Fruit fly (Drosophila melanogaster) whole organism, wandering third instar larva: ENCODE data around the gene Uro.
A peak's percentile ranks its signal among the peaks of the same experiment; 100 is the strongest.

Experiments used
- Abd-B ChIP-seq: fragments of >200 bp; optimal IDR thresholded peaks from 2 replicates; lab custom pipeline; 2017; ENCODE audit warnings: missing biosample characterization, missing genetic modification characterization
- CG32264 ChIP-seq: fragments of 200-800 bp; sonication (Bioruptor generic); optimal IDR thresholded peaks from 2 replicates; lab custom pipeline; 2016; ENCODE audit warnings: missing biosample characterization, missing genetic modification characterization
- CG9705 ChIP-seq: fragments of 200-800 bp; sonication (Bioruptor generic); optimal IDR thresholded peaks from 2 replicates; lab custom pipeline; 2018; ENCODE audit warnings: missing biosample characterization, mild to moderate bottlenecking, missing genetic modification characterization
- CrebA ChIP-seq: fragments of 200-800 bp; sonication (Bioruptor generic); optimal IDR thresholded peaks from 2 replicates; lab custom pipeline; 2016; ENCODE audit warnings: missing biosample characterization, mild to moderate bottlenecking, missing genetic modification characterization, borderline replicate concordance
- Dfd ChIP-seq: fragments of >200 bp; optimal IDR thresholded peaks from 2 replicates; lab custom pipeline; 2017; ENCODE audit warnings: missing biosample characterization, missing genetic modification characterization
- Dif ChIP-seq: fragments of 200-275, 200-300 bp; sonication (Bioruptor generic); optimal IDR thresholded peaks from 2 replicates; lab custom pipeline; 2018; ENCODE audit warnings: missing biosample characterization, missing genetic modification characterization; ENCODE audit not compliant: partially characterized antibody
- GATAd ChIP-seq: sonication (Bioruptor generic); optimal IDR thresholded peaks from 2 replicates; lab custom pipeline; 2016; ENCODE audit warnings: missing biosample characterization, missing genetic modification characterization
- HLH106 ChIP-seq: fragments of 200-800 bp; optimal IDR thresholded peaks from 3 replicates; lab custom pipeline; 2019; ENCODE audit warnings: missing biosample characterization, mild to moderate bottlenecking, missing genetic modification characterization, moderate library complexity
- Hnf4 ChIP-seq: fragments of 200-800 bp; sonication (Bioruptor generic); optimal IDR thresholded peaks from 2 replicates; lab custom pipeline; 2016; ENCODE audit warnings: missing biosample characterization, mild to moderate bottlenecking, missing genetic modification characterization
- Hr78 ChIP-seq: fragments of >200 bp; optimal IDR thresholded peaks from 2 replicates; lab custom pipeline; 2017; ENCODE audit warnings: missing biosample characterization, missing genetic modification characterization
- Hr83 ChIP-seq: fragments of 200-300 bp; sonication (Bioruptor generic); optimal IDR thresholded peaks from 2 replicates; lab custom pipeline; 2016; ENCODE audit warnings: missing biosample characterization, mild to moderate bottlenecking, missing genetic modification characterization, moderate library complexity; ENCODE audit not compliant: poor library complexity, severe bottlenecking
- Jra ChIP-seq: sonication (Bioruptor generic); optimal IDR thresholded peaks from 2 replicates; lab custom pipeline; 2016; ENCODE audit warnings: missing biosample characterization, missing genetic modification characterization
- Mio ChIP-seq: sonication (Bioruptor generic); optimal IDR thresholded peaks from 2 replicates; lab custom pipeline; 2016; ENCODE audit warnings: missing biosample characterization, missing genetic modification characterization
- Myc ChIP-seq: fragments of >200 bp; optimal IDR thresholded peaks from 2 replicates; lab custom pipeline; 2017
- N ChIP-seq: fragments of >200 bp; optimal IDR thresholded peaks from 2 replicates; lab custom pipeline; 2018; ENCODE audit warnings: missing biosample characterization, missing external identifiers, missing genetic modification characterization
- OdsH ChIP-seq: fragments of 200-800 bp; sonication (Bioruptor generic); optimal IDR thresholded peaks from 2 replicates; lab custom pipeline; 2016; ENCODE audit warnings: missing biosample characterization, mild to moderate bottlenecking, missing genetic modification characterization
- Rel ChIP-seq, 2 experiments: fragments of 200-800 bp; sonication (Bioruptor generic) in 1 of 2; optimal IDR thresholded peaks; 2 replicates in 1 of 2; 3 replicates in 1 of 2; lab custom pipeline; 2016 to 2019; ENCODE audit warnings: mild to moderate bottlenecking in 2 of 2, missing biosample characterization in 2 of 2, missing genetic modification characterization in 2 of 2, moderate library complexity in 1 of 2
- Sp1 ChIP-seq: fragments of 200-800 bp; sonication (Bioruptor generic); optimal IDR thresholded peaks from 3 replicates; lab custom pipeline; 2019; ENCODE audit warnings: missing biosample characterization, mild to moderate bottlenecking, missing genetic modification characterization, moderate library complexity
- Vsx2 ChIP-seq: fragments of 200-300, 225-300 bp; sonication (Bioruptor generic); optimal IDR thresholded peaks from 2 replicates; lab custom pipeline; 2018; ENCODE audit warnings: missing biosample characterization, missing genetic modification characterization; ENCODE audit not compliant: partially characterized antibody
- br ChIP-seq: fragments of 200-800 bp; sonication (Bioruptor generic); optimal IDR thresholded peaks from 2 replicates; lab custom pipeline; 2016; ENCODE audit warnings: missing biosample characterization, missing genetic modification characterization
- brk ChIP-seq: fragments of 200-800 bp; sonication (Bioruptor generic); optimal IDR thresholded peaks from 2 replicates; lab custom pipeline; 2016; ENCODE audit warnings: missing biosample characterization, mild to moderate bottlenecking, missing genetic modification characterization
- dl ChIP-seq, 2 experiments: fragments of 175-275, 200-275 bp in 1 of 2; fragments of 200-275 bp in 1 of 2; sonication (Bioruptor generic); optimal IDR thresholded peaks; lab custom pipeline; 2018; ENCODE audit warnings: mild to moderate bottlenecking in 2 of 2, missing biosample characterization in 2 of 2, missing genetic modification characterization in 2 of 2, moderate library complexity in 2 of 2; ENCODE audit not compliant: partially characterized antibody in 2 of 2, insufficient read depth in 1 of 2
- dmrt93B ChIP-seq: fragments of 200-800 bp; sonication (Bioruptor generic); optimal IDR thresholded peaks from 2 replicates; lab custom pipeline; 2018; ENCODE audit warnings: missing biosample characterization, mild to moderate bottlenecking, missing genetic modification characterization
- dsf ChIP-seq: sonication (Bioruptor generic); optimal IDR thresholded peaks from 2 replicates; lab custom pipeline; 2016; ENCODE audit warnings: missing biosample characterization, missing genetic modification characterization, borderline replicate concordance
- ey ChIP-seq: fragments of 200-800 bp; sonication (Bioruptor generic); optimal IDR thresholded peaks from 2 replicates; lab custom pipeline; 2016; ENCODE audit warnings: missing biosample characterization, missing genetic modification characterization
- foxo ChIP-seq, 2 experiments: fragments of 200-800 bp; sonication (Bioruptor generic); optimal IDR thresholded peaks; 2 replicates in 1 of 2; 3 replicates in 1 of 2; lab custom pipeline; 2016 to 2017; ENCODE audit warnings: missing biosample characterization in 2 of 2, missing genetic modification characterization in 2 of 2
- fru ChIP-seq: fragments of 200-800 bp; sonication (Bioruptor generic); optimal IDR thresholded peaks from 3 replicates; lab custom pipeline; 2016; ENCODE audit warnings: missing biosample characterization, mild to moderate bottlenecking, missing genetic modification characterization
- h ChIP-seq: fragments of 200-800 bp; sonication (Bioruptor generic); optimal IDR thresholded peaks from 3 replicates; lab custom pipeline; 2016; ENCODE audit warnings: missing biosample characterization, mild to moderate bottlenecking, missing genetic modification characterization
- jim ChIP-seq: fragments of 175-275, 200-325 bp; sonication (Bioruptor generic); optimal IDR thresholded peaks from 2 replicates; lab custom pipeline; 2016; ENCODE audit warnings: missing biosample characterization, mild to moderate bottlenecking, missing genetic modification characterization
- lola ChIP-seq: fragments of >200 bp; optimal IDR thresholded peaks from 2 replicates; lab custom pipeline; 2017; ENCODE audit warnings: missing biosample characterization, missing genetic modification characterization
- pan ChIP-seq: fragments of >200 bp; optimal IDR thresholded peaks from 2 replicates; lab custom pipeline; 2017
- psq ChIP-seq: fragments of 200-800 bp; sonication (Bioruptor generic); optimal IDR thresholded peaks from 3 replicates; lab custom pipeline; 2017; ENCODE audit warnings: missing biosample characterization, mild to moderate bottlenecking, missing genetic modification characterization, moderate library complexity
- rgr ChIP-seq: fragments of 200-800 bp; sonication (Bioruptor generic); optimal IDR thresholded peaks from 3 replicates; lab custom pipeline; 2016; ENCODE audit warnings: missing biosample characterization, mild to moderate bottlenecking, missing genetic modification characterization
- sage ChIP-seq: fragments of 200-800 bp; sonication (Bioruptor generic); optimal IDR thresholded peaks from 2 replicates; lab custom pipeline; 2016; ENCODE audit warnings: missing biosample characterization, mild to moderate bottlenecking, missing genetic modification characterization
- sv ChIP-seq: fragments of 200-800 bp; sonication (Bioruptor generic); optimal IDR thresholded peaks from 3 replicates; lab custom pipeline; 2016; ENCODE audit warnings: missing biosample characterization, missing genetic modification characterization
- tai ChIP-seq: sonication (Bioruptor generic); optimal IDR thresholded peaks from 2 replicates; lab custom pipeline; 2016; ENCODE audit warnings: missing biosample characterization, missing genetic modification characterization
- usp ChIP-seq: fragments of >200 bp; optimal IDR thresholded peaks from 2 replicates; lab custom pipeline; 2017; ENCODE audit warnings: missing biosample characterization, missing genetic modification characterization
- woc ChIP-seq: sonication (Bioruptor generic); optimal IDR thresholded peaks from 2 replicates; lab custom pipeline; 2016; ENCODE audit warnings: missing biosample characterization, mild to moderate bottlenecking, missing genetic modification characterization

The Uro gene

DNA sequence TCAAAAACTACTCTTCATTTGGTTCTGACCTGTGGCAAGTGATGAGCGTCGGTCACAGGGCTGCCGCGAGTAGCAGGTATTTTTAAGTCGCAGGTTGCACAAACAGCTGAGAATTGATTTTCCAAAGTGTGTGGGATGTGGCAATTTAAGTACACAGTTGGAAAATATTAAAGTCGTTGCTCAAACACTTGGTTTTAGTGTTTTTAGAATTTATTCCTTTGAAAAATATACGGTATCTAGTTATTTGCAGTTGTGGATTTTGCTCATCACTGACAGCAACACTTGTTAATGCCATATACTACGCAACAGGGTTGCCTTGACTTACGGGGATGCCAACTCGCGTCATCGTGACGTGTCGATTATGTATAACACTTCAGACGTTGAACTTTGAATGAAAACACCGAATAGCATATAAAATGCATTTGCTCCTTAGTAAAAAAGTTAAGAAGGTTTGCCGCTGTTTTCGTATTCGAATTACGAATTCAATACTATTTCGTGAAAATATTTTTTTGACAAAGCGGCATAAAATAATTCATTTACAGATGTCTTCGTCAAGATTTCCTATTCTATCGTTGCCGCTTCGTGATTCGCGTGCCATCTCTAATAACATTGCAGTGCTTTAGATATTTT is 20.0 kb downstream of the Uro start, which contains the start of the genes Herp and r2d2 (continued):
- peak; percentile 94 for TF ChIP-seq HLH106
- TF ChIP-seq Myc (lab: Kevin White, UChicago) = peak; percentile 95
- no peak for TF ChIP-seq dl (GFP tag; optimal IDR thresholded peaks at IDR 0.05; lab: Kevin White, UChicago; ENCODE audit: insufficient read depth in 1 of 2, partially characterized antibody in 2 of 2)
- peak; percentile 86 for TF ChIP-seq rgr
- no peak for TF ChIP-seq Hr78 (GFP tag; lab: Kevin White, UChicago)

DNA sequence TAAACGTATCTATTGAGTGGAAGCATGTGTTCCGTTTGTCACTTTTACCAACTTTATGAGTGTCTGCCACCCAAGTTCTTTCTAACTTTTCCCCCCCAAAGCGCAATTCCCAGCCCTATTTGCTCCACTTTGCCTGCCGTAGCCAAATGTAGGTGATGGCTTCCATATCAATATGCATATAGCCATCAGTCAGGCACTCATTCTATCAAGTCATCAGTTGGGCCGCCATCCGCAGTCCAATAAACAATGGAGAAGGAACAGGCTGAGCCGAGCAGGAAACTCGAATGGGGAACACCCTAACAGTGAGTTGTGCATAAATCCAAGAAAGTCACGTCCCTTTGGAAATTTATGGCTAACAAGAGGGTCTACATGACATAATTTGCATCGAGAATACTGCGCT is 27.7 kb downstream of the Uro start:
- TF ChIP-seq sage (GFP tag; lab: Kevin White, UChicago) = no peak
- no peak for TF ChIP-seq h
- no peak for TF ChIP-seq sv (GFP tag; lab: Kevin White, UChicago)

DNA sequence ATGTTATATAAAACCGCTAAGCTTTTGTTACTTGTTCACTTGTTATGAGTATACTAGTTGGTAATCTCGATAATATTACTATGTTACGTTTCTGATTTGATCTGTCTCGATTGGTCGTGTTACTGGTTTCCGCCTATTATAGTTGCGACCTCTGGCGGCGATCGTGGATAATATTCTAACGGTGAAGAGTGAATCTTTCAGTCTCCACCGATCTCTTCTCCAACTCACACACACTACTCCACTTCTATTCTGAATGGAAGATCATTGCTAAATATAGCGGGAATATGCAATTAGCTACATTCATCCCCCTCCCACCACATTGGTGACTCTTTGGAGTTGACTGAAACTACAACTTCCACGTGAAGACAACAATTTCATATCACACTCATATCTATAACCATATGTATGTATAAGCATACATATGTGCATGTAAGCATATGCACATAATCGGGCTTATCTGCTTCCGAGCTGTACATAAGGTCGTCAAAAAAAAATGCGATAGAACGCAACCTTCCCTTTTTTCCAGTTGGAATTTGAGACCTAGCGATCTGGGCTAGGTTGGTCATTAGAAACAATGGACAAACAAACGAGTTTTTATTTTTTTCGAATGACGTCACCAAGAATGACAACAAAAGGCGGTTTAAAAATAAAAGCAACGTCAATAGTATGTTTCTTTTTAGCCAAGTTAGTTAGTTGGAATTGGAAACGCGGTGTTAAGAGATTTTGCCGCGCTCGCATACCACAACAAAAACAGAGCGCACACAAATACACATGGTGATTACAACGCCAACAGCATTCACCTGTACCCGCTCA is 29.2 kb downstream of the Uro start:
- no peak for TF ChIP-seq foxo (GFP tag; optimal IDR thresholded peaks at IDR 0.05; lab: Kevin White, UChicago)
- TF ChIP-seq sage (GFP tag; lab: Kevin White, UChicago) = no peak
- TF ChIP-seq tai = no peak
- no peak for TF ChIP-seq br (GFP tag; lab: Kevin White, UChicago)
- TF ChIP-seq jim (GFP tag; lab: Kevin White, UChicago) = peak; percentile 18
- TF ChIP-seq Jra (GFP tag; lab: Kevin White, UChicago) = no peak
- TF ChIP-seq h = no peak
- TF ChIP-seq Dif = no peak
- TF ChIP-seq Hr78 (GFP tag; lab: Kevin White, UChicago) = no peak
- peak; percentile 16 for TF ChIP-seq brk
- no peak for TF ChIP-seq Rel (GFP tag; optimal IDR thresholded peaks at IDR 0.05; lab: Kevin White, UChicago)
- TF ChIP-seq Rel (tag; optimal IDR thresholded peaks at IDR 0.05; lab: Kevin White, UChicago) = no peak
- TF ChIP-seq Abd-B (GFP tag; lab: Kevin White, UChicago) = no peak
- TF ChIP-seq GATAd (GFP tag; lab: Kevin White, UChicago) = no peak
- no peak for TF ChIP-seq CG32264 (GFP tag; lab: Kevin White, UChicago)

DNA sequence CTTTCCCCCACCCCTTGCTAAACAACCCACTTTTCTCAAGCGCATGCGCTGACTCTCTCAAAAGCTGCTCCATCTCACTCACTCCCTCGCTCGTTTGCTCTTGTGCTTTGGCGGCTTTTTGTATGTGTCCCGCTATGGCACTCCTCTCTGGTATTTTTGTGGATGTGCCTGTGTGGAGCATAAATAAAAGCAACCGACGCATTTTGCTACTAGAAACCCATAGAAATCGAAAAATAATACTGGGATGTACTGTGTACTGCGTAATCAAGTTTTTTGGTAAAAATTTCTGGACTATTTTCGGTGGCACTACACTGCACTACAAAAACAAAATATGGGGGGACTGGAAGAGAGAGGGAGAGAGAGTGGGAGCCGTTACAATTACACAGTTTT is 29.8 kb downstream of the Uro start:
- TF ChIP-seq fru (peak; percentile 53), Mio (GFP tag; lab: Kevin White, UChicago) (no peak), lola (GFP tag; lab: Kevin White, UChicago) (no peak), HLH106 (no peak), woc (GFP tag; lab: Kevin White, UChicago) (no peak), dmrt93B (no peak), Rel (GFP tag; optimal IDR thresholded peaks at IDR 0.05; lab: Kevin White, UChicago) (no peak), Rel (tag; optimal IDR thresholded peaks at IDR 0.05; lab: Kevin White, UChicago) (peak; percentile 68), sage (GFP tag; lab: Kevin White, UChicago) (no peak), Hnf4 (GFP tag; lab: Kevin White, UChicago) (no peak), br (GFP tag; lab: Kevin White, UChicago) (peak; percentile 40), Sp1 (GFP tag; lab: Kevin White, UChicago) (peak; percentile 26), Hr78 (GFP tag; lab: Kevin White, UChicago) (no peak), CG32264 (GFP tag; lab: Kevin White, UChicago) (no peak), psq (GFP tag; lab: Kevin White, UChicago) (peak; percentile 30), CrebA (GFP tag; lab: Kevin White, UChicago) (no peak), usp (GFP tag; lab: Kevin White, UChicago) (no peak), dl (GFP tag; optimal IDR thresholded peaks at IDR 0.05; lab: Kevin White, UChicago; ENCODE audit: insufficient read depth in 1 of 2, partially characterized antibody in 2 of 2) (peak; percentile 93 to 95), CG9705 (GFP tag; lab: Kevin White, UChicago) (peak; percentile 19), rgr (peak; percentile 41), N (GFP tag; lab: Kevin White, UChicago) (peak; percentile 71), OdsH (GFP tag; lab: Kevin White, UChicago) (no peak), Vsx2 (GFP tag; lab: Kevin White, UChicago) (peak; percentile 99), h (peak; percentile 59), Dif (peak; percentile 99), foxo (GFP tag; optimal IDR thresholded peaks at IDR 0.05; lab: Kevin White, UChicago) (no peak), Abd-B (GFP tag; lab: Kevin White, UChicago) (no peak), tai (no peak), ey (peak; percentile 6), GATAd (GFP tag; lab: Kevin White, UChicago) (no peak), Dfd (GFP tag; lab: Kevin White, UChicago) (no peak), Myc (lab: Kevin White, UChicago) (no peak), jim (GFP tag; lab: Kevin White, UChicago) (no peak), Jra (GFP tag; lab: Kevin White, UChicago) (peak; percentile 39), sv (GFP tag; lab: Kevin White, UChicago) (no peak), Hr83 (peak; percentile 95), dsf (GFP tag; lab: Kevin White, UChicago) (no peak), brk (no peak), pan (lab: Kevin White, UChicago) (no peak)
- TF ChIP-seq, all 38 proteins: peak for 15
